Fruit fly (Drosophila melanogaster): Measurements from ENCODE around the gene inc.
A peak's percentile ranks its signal among the peaks of the same experiment; 100 is the strongest.

The inc gene

dm6 chrX:1538638-1539037, 55.4 kb downstream of the inc start:
- no peak for TF ChIP-seq CG12605 (GFP tag; IDR thresholded peaks at IDR 0.05)
- TF ChIP-seq CG8301 (tag; optimal IDR thresholded peaks at IDR 0.05) = no peak
- TF ChIP-seq fd96Ca (GFP tag; IDR thresholded peaks at IDR 0.05) = no peak
- TF ChIP-seq CG17806 (tag; optimal IDR thresholded peaks at IDR 0.05) = no peak
- TF ChIP-seq Pif1B (GFP tag; optimal IDR thresholded peaks at IDR 0.05) = no peak
- no peak for TF ChIP-seq D1 (tag; optimal IDR thresholded peaks at IDR 0.05)
- TF ChIP-seq CG8159 (tag; optimal IDR thresholded peaks at IDR 0.05) = no peak
- TF ChIP-seq CG14655 (GFP tag; optimal IDR thresholded peaks at IDR 0.05) = no peak
- no peak for TF ChIP-seq Ets98B (GFP tag; IDR thresholded peaks at IDR 0.05)

DNA sequence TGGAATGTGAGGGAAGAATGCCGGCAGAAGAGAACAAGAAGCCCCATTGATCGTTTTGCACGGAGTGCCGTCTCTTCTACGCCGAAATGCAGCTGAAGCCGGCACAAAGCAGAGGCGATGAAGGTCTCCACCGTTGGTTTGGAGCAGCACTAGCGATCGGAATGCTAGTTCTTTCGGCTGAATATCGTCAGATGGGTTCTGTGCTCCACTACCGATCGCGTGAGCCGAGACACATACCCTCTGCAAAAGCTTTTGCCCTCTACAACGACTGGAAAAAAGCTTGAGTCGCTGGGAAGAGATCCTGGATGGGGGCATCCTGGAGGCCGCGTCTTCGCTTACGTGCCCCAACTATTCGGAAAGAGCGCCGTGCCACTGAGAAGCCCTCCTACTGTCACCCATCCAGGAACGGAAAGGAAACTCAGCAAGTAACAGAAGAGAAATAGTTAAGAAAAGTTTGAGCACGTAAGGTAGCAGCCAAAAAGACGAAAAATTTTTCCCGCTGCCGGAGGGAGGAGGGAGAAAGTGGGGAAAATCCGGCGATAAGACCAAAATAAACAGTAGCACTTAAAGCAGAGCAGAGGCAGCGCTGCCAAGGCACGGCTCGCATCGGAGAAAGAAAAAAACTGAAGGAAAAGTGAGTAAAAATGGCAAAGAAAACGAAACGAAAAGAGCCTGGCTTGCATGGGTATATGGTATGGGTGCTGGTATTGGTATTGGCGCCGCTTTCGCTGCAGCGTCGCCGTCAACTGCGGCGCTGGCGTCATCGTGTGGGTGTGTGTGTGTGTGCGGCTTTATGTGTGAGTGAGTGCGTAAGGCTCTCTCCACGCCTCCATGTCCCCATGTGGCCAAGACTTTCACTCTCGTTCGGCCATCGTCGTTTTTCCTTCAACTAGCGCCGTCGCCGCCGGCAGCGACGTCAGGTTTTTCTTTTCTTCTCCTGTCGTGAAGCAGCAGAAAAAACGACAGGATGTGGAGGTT, 77.1 kb downstream of the inc start:
- no peak for TF ChIP-seq CG4496 (GFP tag; IDR thresholded peaks at IDR 0.05)
- no peak for TF ChIP-seq CG9948 (tag; optimal IDR thresholded peaks at IDR 0.05)
- TF ChIP-seq CG15710 (tag; optimal IDR thresholded peaks at IDR 0.05) = no peak
- no peak for TF ChIP-seq CG10348 (GFP tag; IDR thresholded peaks at IDR 0.05)
- TF ChIP-seq CG8301 (tag; optimal IDR thresholded peaks at IDR 0.05) = no peak
- TF ChIP-seq CG8159 (tag; optimal IDR thresholded peaks at IDR 0.05) = no peak
- no peak for TF ChIP-seq CG14655 (GFP tag; optimal IDR thresholded peaks at IDR 0.05)
- TF ChIP-seq fd96Ca (GFP tag; IDR thresholded peaks at IDR 0.05) = no peak
- no peak for TF ChIP-seq CG12605 (GFP tag; IDR thresholded peaks at IDR 0.05)
- no peak for TF ChIP-seq D1 (tag; optimal IDR thresholded peaks at IDR 0.05)
- TF ChIP-seq CG13204 (GFP tag; optimal IDR thresholded peaks at IDR 0.05) = no peak
- no peak for TF ChIP-seq EcR (GFP tag; optimal IDR thresholded peaks at IDR 0.05)
- TF ChIP-seq Pif1B (GFP tag; optimal IDR thresholded peaks at IDR 0.05) = no peak

DNA sequence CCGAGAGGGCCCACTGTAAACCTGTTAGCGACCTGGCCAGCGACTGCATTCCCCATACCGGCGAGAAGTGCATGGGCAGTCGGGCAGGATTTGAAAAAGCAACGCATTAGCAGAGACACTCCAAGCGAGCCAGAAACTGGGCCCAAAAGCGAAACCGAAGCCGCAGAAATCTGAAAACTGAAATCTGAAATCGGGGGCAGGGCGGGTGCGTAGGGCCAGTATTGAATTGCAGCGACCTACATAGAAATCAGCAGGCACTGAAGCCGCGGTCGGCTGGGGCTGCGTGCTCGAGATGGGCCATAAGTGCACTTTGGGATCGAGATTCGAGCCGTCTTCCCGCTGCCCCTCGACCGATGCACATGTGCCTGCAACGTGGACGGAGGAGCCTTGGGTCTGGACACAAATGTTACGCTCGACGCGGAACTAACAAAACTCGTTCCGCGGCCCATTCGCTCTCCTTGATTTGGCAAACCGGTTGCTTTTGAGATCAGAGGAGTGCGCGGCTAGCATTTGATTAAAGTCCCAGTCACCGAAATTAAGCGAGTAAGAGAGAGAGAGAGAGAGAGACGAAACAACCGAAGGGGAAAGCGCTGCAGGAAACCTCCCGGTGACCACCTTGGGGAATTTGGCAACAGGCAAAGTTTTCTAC, 78.9 kb downstream of the inc start:
- no peak; the same call in 2 of the 3 replicates for TF ChIP-seq CG4496 (GFP tag; IDR thresholded peaks at IDR 0.05)
- peak; percentile 27 for TF ChIP-seq CG13204 (GFP tag; optimal IDR thresholded peaks at IDR 0.05)

DNA sequence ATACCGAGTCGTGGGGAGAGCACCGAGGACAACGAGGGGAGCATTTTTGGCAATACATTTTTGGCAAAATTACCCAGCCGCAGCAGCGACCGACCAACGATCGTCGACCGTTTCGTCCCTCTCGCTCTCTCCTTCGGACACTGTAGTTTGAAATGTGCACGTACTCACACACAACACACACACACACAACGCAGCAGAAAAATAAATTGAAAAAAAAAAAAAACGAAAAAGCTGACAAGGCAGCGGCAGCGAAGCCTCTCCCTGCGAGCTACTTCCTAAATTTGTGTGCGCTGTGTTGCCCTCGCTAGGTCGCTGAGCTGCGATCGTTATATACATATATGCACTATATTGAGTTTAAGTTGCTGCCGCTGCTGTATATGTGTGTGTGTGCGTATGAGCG, 82.6 kb downstream of the inc start:
- TF ChIP-seq Pif1B (GFP tag; optimal IDR thresholded peaks at IDR 0.05) (no peak), CG17806 (tag; optimal IDR thresholded peaks at IDR 0.05) (no peak), EcR (GFP tag; optimal IDR thresholded peaks at IDR 0.05) (no peak), CG14655 (GFP tag; optimal IDR thresholded peaks at IDR 0.05) (no peak)

DNA sequence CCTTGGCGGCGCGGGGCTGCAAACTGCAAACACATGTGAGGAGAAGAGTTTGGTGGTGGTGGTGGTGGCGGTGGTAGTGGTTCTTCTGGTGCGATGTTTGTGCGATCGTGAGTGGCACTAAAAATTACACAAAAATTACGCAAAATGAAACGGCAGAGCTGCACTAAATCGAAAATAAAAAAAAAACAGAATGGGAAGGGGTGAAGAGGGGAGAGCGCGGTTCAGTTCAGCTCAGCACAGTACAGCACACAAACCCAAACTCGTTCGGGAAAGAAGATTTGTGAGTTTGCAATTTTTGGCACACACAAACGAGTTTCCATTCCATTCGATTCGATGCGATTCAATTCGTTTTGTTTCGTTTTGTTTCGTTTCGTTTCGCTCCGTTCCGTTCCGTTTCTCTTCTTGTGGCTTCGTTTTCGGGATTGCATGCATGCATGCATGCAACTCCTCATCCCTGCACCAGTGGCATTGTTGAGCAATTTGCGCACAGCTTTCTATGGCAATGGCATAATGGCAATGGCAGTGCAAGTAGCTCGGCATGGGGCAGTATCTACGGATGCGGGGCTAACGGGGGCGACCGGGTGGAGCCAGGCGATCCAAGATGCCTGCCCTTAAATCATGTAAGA, 83.4 kb downstream of the inc start:
- TF ChIP-seq Pif1B (GFP tag; optimal IDR thresholded peaks at IDR 0.05) = peak; percentile 13
- no peak for TF ChIP-seq CG32121 (GFP tag; IDR thresholded peaks at IDR 0.05)
- TF ChIP-seq fd96Ca (GFP tag; IDR thresholded peaks at IDR 0.05) = no peak
- TF ChIP-seq CG15710 (tag; optimal IDR thresholded peaks at IDR 0.05) = no peak
- peak; percentile 80 for TF ChIP-seq CG4496 (GFP tag; IDR thresholded peaks at IDR 0.05)
- TF ChIP-seq gl (tag; optimal IDR thresholded peaks at IDR 0.05) = no peak
- TF ChIP-seq CG14655 (GFP tag; optimal IDR thresholded peaks at IDR 0.05) = no peak
- no peak for TF ChIP-seq Pif1A (GFP tag; optimal IDR thresholded peaks at IDR 0.05)
- no peak for TF ChIP-seq CG34367 (tag; optimal IDR thresholded peaks at IDR 0.05)
- no peak for TF ChIP-seq D1 (tag; optimal IDR thresholded peaks at IDR 0.05)
- TF ChIP-seq rn (GFP tag; IDR thresholded peaks at IDR 0.05) = no peak
- TF ChIP-seq CG9948 (tag; optimal IDR thresholded peaks at IDR 0.05) = no peak
- no peak for TF ChIP-seq CG17806 (tag; optimal IDR thresholded peaks at IDR 0.05)
